Fruit fly (Drosophila melanogaster) whole organism, prepupa: ENCODE measurements around the gene CG11555.

Experiments
- Blimp-1 ChIP-seq: fragments of 200-800 bp; sonication (Bioruptor generic); optimal IDR thresholded peaks from 3 replicates; lab custom pipeline; 2017; ENCODE audit warnings: missing biosample characterization, missing genetic modification characterization, mild to moderate bottlenecking, moderate library complexity, missing genetic modification reagents
- CG10631 ChIP-seq: fragments of 200-800 bp; sonication (Bioruptor generic); optimal IDR thresholded peaks from 2 replicates; lab custom pipeline; 2016; ENCODE audit warnings: missing biosample characterization, missing genetic modification characterization
- CG10669 ChIP-seq: fragments of 200-800 bp; sonication (Bioruptor generic); optimal IDR thresholded peaks from 3 replicates; lab custom pipeline; 2018; ENCODE audit warnings: missing biosample characterization, mild to moderate bottlenecking, missing genetic modification characterization, moderate library complexity
- CG11294 ChIP-seq: fragments of 200-800 bp; sonication (Bioruptor generic); IDR thresholded peaks from 2 replicates; pipeline ENCODE4 v1.3.6; 2022; ENCODE audit warnings: missing biosample characterization, missing genetic modification characterization
- CG11762 ChIP-seq: fragments of 200-800 bp; sonication (Bioruptor generic); optimal IDR thresholded peaks from 3 replicates; lab custom pipeline; 2016; ENCODE audit warnings: missing biosample characterization, missing genetic modification characterization; ENCODE audit not compliant: insufficient read depth
- CG11902 ChIP-seq: fragments of 200-800 bp; sonication (Bioruptor generic); optimal IDR thresholded peaks from 3 replicates; lab custom pipeline; 2016; ENCODE audit warnings: missing biosample characterization, missing genetic modification characterization
- CG15336 ChIP-seq: fragments of 200-800 bp; sonication (Bioruptor generic); IDR thresholded peaks from 2 replicates; pipeline ENCODE4 v1.3.6; 2022; ENCODE audit warnings: missing biosample characterization, missing genetic modification characterization
- CG1621 ChIP-seq: fragments of 200-800 bp; sonication (Bioruptor generic); optimal IDR thresholded peaks from 3 replicates; lab custom pipeline; 2018; ENCODE audit warnings: missing biosample characterization, mild to moderate bottlenecking, missing genetic modification characterization
- CG16779 ChIP-seq: fragments of 200-800 bp; sonication (Bioruptor generic); optimal IDR thresholded peaks from 3 replicates; lab custom pipeline; 2017; ENCODE audit warnings: missing biosample characterization, mild to moderate bottlenecking, missing genetic modification characterization
- CG3032 ChIP-seq: fragments of 200-800 bp; optimal IDR thresholded peaks from 2 replicates; lab custom pipeline; 2019; ENCODE audit warnings: missing biosample characterization, mild to moderate bottlenecking, missing genetic modification characterization, moderate library complexity
- CG31627 ChIP-seq: fragments of 200-800 bp; sonication (Bioruptor generic); optimal IDR thresholded peaks from 3 replicates; lab custom pipeline; 2016; ENCODE audit warnings: missing biosample characterization, missing genetic modification characterization
- CG32006 ChIP-seq: fragments of 200-800 bp; sonication (Bioruptor generic); optimal IDR thresholded peaks from 3 replicates; lab custom pipeline; 2017; ENCODE audit warnings: missing biosample characterization, mild to moderate bottlenecking, missing genetic modification characterization
- CG34406 ChIP-seq: fragments of 200-800 bp; sonication (Bioruptor generic); optimal IDR thresholded peaks from 3 replicates; lab custom pipeline; 2016; ENCODE audit warnings: missing biosample characterization, missing genetic modification characterization
- CG3919 ChIP-seq: fragments of 200-800 bp; sonication (Bioruptor generic); optimal IDR thresholded peaks from 3 replicates; lab custom pipeline; 2016; ENCODE audit warnings: missing biosample characterization, missing genetic modification characterization
- CG6163 ChIP-seq: fragments of 200-800 bp; sonication (Bioruptor generic); IDR thresholded peaks from 3 replicates; pipeline ENCODE4 v1.3.6; 2022; ENCODE audit warnings: missing biosample characterization, missing genetic modification characterization
- CG6276 ChIP-seq: fragments of 200-800 bp; sonication (Bioruptor generic); optimal IDR thresholded peaks from 2 replicates; lab custom pipeline; 2017; ENCODE audit warnings: missing biosample characterization, mild to moderate bottlenecking, missing genetic modification characterization
- CG6808 ChIP-seq: fragments of 200-800 bp; sonication (Bioruptor generic); optimal IDR thresholded peaks from 3 replicates; lab custom pipeline; 2017; ENCODE audit warnings: missing biosample characterization, missing genetic modification characterization, mild to moderate bottlenecking, moderate library complexity, missing genetic modification reagents
- CG8119 ChIP-seq: fragments of 200-800 bp; sonication (Bioruptor generic); IDR thresholded peaks from 3 replicates; pipeline ENCODE4 v1.3.6; 2022; ENCODE audit warnings: missing biosample characterization, missing genetic modification characterization
- CG8632 ChIP-seq: fragments of 200-800 bp; sonication (Bioruptor generic); optimal IDR thresholded peaks from 3 replicates; lab custom pipeline; 2016; ENCODE audit warnings: missing biosample characterization, missing genetic modification characterization
- CG9139 ChIP-seq: fragments of 200-800 bp; sonication (Bioruptor generic); optimal IDR thresholded peaks from 3 replicates; lab custom pipeline; 2017; ENCODE audit warnings: missing biosample characterization, mild to moderate bottlenecking, missing genetic modification characterization
- Eip78C ChIP-seq: fragments of 200-800 bp; sonication (Bioruptor generic); peaks from one replicate; lab custom pipeline; 2016; ENCODE audit warnings: missing biosample characterization, missing genetic modification characterization
- Eip93F ChIP-seq: fragments of 200-800 bp; sonication (Bioruptor generic); optimal IDR thresholded peaks from 2 replicates; lab custom pipeline; 2016; ENCODE audit warnings: missing biosample characterization, mild to moderate bottlenecking, missing genetic modification characterization
- Ets21C ChIP-seq: fragments of 200-800 bp; sonication (Bioruptor generic); optimal IDR thresholded peaks from 3 replicates; lab custom pipeline; 2016; ENCODE audit warnings: missing biosample characterization, missing genetic modification characterization
- Ets96B ChIP-seq: fragments of 200-800 bp; optimal IDR thresholded peaks from 2 replicates; lab custom pipeline; 2019; ENCODE audit warnings: missing biosample characterization, mild to moderate bottlenecking, missing genetic modification characterization, moderate library complexity
- Gug ChIP-seq: fragments of 200-800 bp; sonication (Bioruptor generic); IDR thresholded peaks from 2 replicates; pipeline ENCODE4 v1.3.6; 2022; ENCODE audit warnings: missing biosample characterization, missing genetic modification characterization
- Hr38 ChIP-seq: sonication (Bioruptor generic); optimal IDR thresholded peaks from 2 replicates; lab custom pipeline; 2016; ENCODE audit warnings: missing biosample characterization, missing genetic modification characterization
- Lpt ChIP-seq: fragments of 200-800 bp; sonication (Bioruptor generic); optimal IDR thresholded peaks from 3 replicates; lab custom pipeline; 2016; ENCODE audit warnings: missing biosample characterization, missing genetic modification characterization
- Met ChIP-seq: fragments of 200-800 bp; sonication (Bioruptor generic); optimal IDR thresholded peaks from 3 replicates; lab custom pipeline; 2016; ENCODE audit warnings: missing biosample characterization, missing genetic modification characterization
- OdsH ChIP-seq: fragments of 200-800 bp; sonication (Bioruptor generic); optimal IDR thresholded peaks from 3 replicates; lab custom pipeline; 2016; ENCODE audit warnings: missing biosample characterization, missing genetic modification characterization
- Sox102F ChIP-seq: fragments of 200-800 bp; sonication (Bioruptor generic); optimal IDR thresholded peaks from 2 replicates; lab custom pipeline; 2016; ENCODE audit warnings: missing biosample characterization, mild to moderate bottlenecking, missing genetic modification characterization
- Sox14 ChIP-seq: fragments of 200-800 bp; sonication (Bioruptor generic); optimal IDR thresholded peaks from 3 replicates; lab custom pipeline; 2016; ENCODE audit warnings: missing biosample characterization, missing genetic modification characterization
- Sox15 ChIP-seq: fragments of 200-800 bp; sonication (Bioruptor generic); optimal IDR thresholded peaks from 3 replicates; lab custom pipeline; 2016; ENCODE audit warnings: missing biosample characterization, missing genetic modification characterization
- achi ChIP-seq: fragments of 200-800 bp; sonication (Bioruptor generic); optimal IDR thresholded peaks from 3 replicates; lab custom pipeline; 2016; ENCODE audit warnings: missing biosample characterization, missing genetic modification characterization
- acj6 ChIP-seq: fragments of 200-800 bp; sonication (Bioruptor generic); optimal IDR thresholded peaks from 3 replicates; lab custom pipeline; 2016; ENCODE audit warnings: missing biosample characterization, missing genetic modification characterization
- cyc ChIP-seq: fragments of 200-800 bp; sonication (Bioruptor generic); optimal IDR thresholded peaks from 3 replicates; lab custom pipeline; 2016; ENCODE audit warnings: missing biosample characterization, missing genetic modification characterization
- dsx ChIP-seq: fragments of 200-800 bp; optimal IDR thresholded peaks from 3 replicates; lab custom pipeline; 2019; ENCODE audit warnings: missing biosample characterization, mild to moderate bottlenecking, missing genetic modification characterization, moderate library complexity; ENCODE audit not compliant: poor library complexity, severe bottlenecking
- eg ChIP-seq: fragments of 200-800 bp; sonication (Bioruptor generic); IDR thresholded peaks from 3 replicates; pipeline ENCODE4 v1.3.6; 2022; ENCODE audit warnings: missing biosample characterization, missing genetic modification characterization
- esn ChIP-seq: fragments of 200-800 bp; sonication (Bioruptor generic); optimal IDR thresholded peaks from 2 replicates; lab custom pipeline; 2016; ENCODE audit warnings: missing biosample characterization, mild to moderate bottlenecking, missing genetic modification characterization, moderate library complexity
- fd59A ChIP-seq: fragments of 200-800 bp; sonication (Bioruptor generic); optimal IDR thresholded peaks from 2 replicates; lab custom pipeline; 2017; ENCODE audit warnings: missing biosample characterization, mild to moderate bottlenecking, missing genetic modification characterization, missing genetic modification reagents
- fkh ChIP-seq: fragments of 200-800 bp; sonication (Bioruptor generic); optimal IDR thresholded peaks from 3 replicates; lab custom pipeline; 2017; ENCODE audit warnings: missing biosample characterization, mild to moderate bottlenecking, missing genetic modification characterization, moderate library complexity
- pdm3 ChIP-seq: fragments of 200-800 bp; sonication (Bioruptor generic); optimal IDR thresholded peaks from 3 replicates; lab custom pipeline; 2016; ENCODE audit warnings: missing biosample characterization, missing genetic modification characterization
- ss ChIP-seq, 2 experiments: fragments of 200-800 bp; sonication (Bioruptor generic); optimal IDR thresholded peaks; 2 replicates in 1 of 2; 3 replicates in 1 of 2; lab custom pipeline; 2017 to 2018; ENCODE audit warnings: mild to moderate bottlenecking in 2 of 2, missing biosample characterization in 2 of 2, missing genetic modification characterization in 2 of 2, moderate library complexity in 1 of 2

The CG11555 gene

dm6 chr2L:247845-248473 is 25.7 kb upstream of the CG11555 start (continued):
- TF ChIP-seq CG8632 (GFP tag; lab: Kevin White, UChicago) = peak; percentile 65
- TF ChIP-seq Sox102F (GFP tag; lab: Kevin White, UChicago) = peak; percentile 67
- peak; percentile 67 for TF ChIP-seq CG34406 (GFP tag; lab: Kevin White, UChicago)
- TF ChIP-seq CG11902 (GFP tag; lab: Kevin White, UChicago) = peak; percentile 52
- TF ChIP-seq CG10669 (GFP tag; lab: Kevin White, UChicago) = peak; percentile 69
- TF ChIP-seq CG15336 (GFP tag; lab: Robert Waterston, UW) = peak; percentile 70
- TF ChIP-seq CG9139 = no peak
- TF ChIP-seq CG11762 (GFP tag; lab: Kevin White, UChicago) = peak; percentile 58
- no peak for TF ChIP-seq CG1621 (tag; lab: Kevin White, UChicago)
- TF ChIP-seq CG8119 (GFP tag; lab: Robert Waterston, UW) = peak; percentile 68
- TF ChIP-seq CG16779 (tag; lab: Kevin White, UChicago) = peak; percentile 25
- TF ChIP-seq Sox15 = peak; percentile 46
- TF ChIP-seq Gug (GFP tag; lab: Robert Waterston, UW) = peak; percentile 39; the same call in 1 of the 2 replicates
- TF ChIP-seq Met (GFP tag; lab: Kevin White, UChicago) = peak; percentile 77
- TF ChIP-seq fd59A (GFP tag; lab: Kevin White, UChicago) = peak; percentile 34
- TF ChIP-seq dsx = no peak
- peak; percentile 82 for TF ChIP-seq achi (GFP tag; lab: Kevin White, UChicago)
- TF ChIP-seq eg (GFP tag; lab: Robert Waterston, UW) = peak; percentile 72
- TF ChIP-seq CG31627 = peak; percentile 51
- 0 out of 3 replicates have a peak, but pooled peaks have one; percentile 11 for TF ChIP-seq CG6163 (GFP tag; lab: Robert Waterston, UW)
- no peak for TF ChIP-seq Ets21C (GFP tag; lab: Kevin White, UChicago)
- peak; percentile 82 for TF ChIP-seq esn (GFP tag; lab: Kevin White, UChicago)
- TF ChIP-seq Eip93F (GFP tag; lab: Kevin White, UChicago) = peak; percentile 57
- TF ChIP-seq CG32006 (GFP tag; lab: Kevin White, UChicago) = peak; percentile 85
- peak in 1 of 2 experiments; percentile 41 for TF ChIP-seq ss (GFP tag; optimal IDR thresholded peaks at IDR 0.05; lab: Kevin White, UChicago)

DNA sequence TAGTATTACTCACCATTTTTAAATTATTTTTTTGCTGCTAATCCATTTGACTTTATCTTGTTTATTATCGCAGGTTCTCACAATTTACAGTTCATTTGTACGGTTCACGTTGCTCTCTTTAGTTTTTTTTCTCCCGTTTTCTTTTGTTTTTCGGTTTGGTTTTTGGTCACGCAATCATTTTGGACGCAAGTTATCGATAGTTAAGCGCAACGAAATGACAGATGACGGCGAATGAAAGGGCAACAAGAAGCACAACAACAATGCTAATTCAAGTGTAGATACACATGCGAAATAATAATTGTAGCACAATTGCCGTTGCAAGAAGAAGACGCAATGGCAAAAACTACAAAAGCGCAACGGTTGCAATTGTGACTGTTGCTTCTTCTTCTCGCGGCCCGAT is 25.0 kb upstream of the CG11555 start:
- TF ChIP-seq Sox102F (GFP tag; lab: Kevin White, UChicago) (no peak), Eip78C (GFP tag; lab: Kevin White, UChicago) (peak; percentile 12)

dm6 chr2L:249048-249825 is 24.4 kb upstream of the CG11555 start:
- TF ChIP-seq Hr38 (GFP tag; lab: Kevin White, UChicago) = no peak
- TF ChIP-seq CG15336 (GFP tag; lab: Robert Waterston, UW) = peak; percentile 70
- TF ChIP-seq OdsH (GFP tag; lab: Kevin White, UChicago) = peak; percentile 75
- TF ChIP-seq CG6276 (GFP tag; lab: Kevin White, UChicago) = peak; percentile 67
- peak; percentile 9 for TF ChIP-seq CG1621 (tag; lab: Kevin White, UChicago)
- peak; percentile 64; the same call in 2 of the 3 replicates for TF ChIP-seq eg (GFP tag; lab: Robert Waterston, UW)
- TF ChIP-seq CG3919 (GFP tag; lab: Kevin White, UChicago) = peak; percentile 42
- peak; percentile 65 for TF ChIP-seq fkh (GFP tag; lab: Kevin White, UChicago)
- TF ChIP-seq CG10669 (GFP tag; lab: Kevin White, UChicago) = peak; percentile 57
- TF ChIP-seq CG34406 (GFP tag; lab: Kevin White, UChicago) = peak; percentile 10
- peak; percentile 75 for TF ChIP-seq pdm3 (GFP tag; lab: Kevin White, UChicago)
- peak; percentile 44 for TF ChIP-seq CG11762 (GFP tag; lab: Kevin White, UChicago)
- TF ChIP-seq CG6808 (GFP tag; lab: Kevin White, UChicago) = peak; percentile 50
- peak; percentile 64 for TF ChIP-seq Gug (GFP tag; lab: Robert Waterston, UW)
- peak; percentile 48 for TF ChIP-seq Ets96B
- peak; percentile 39 for TF ChIP-seq cyc (GFP tag; lab: Kevin White, UChicago)
- peak; percentile 54 for TF ChIP-seq CG16779 (tag; lab: Kevin White, UChicago)
- peak; percentile 54; the same call in 1 of the 2 replicates for TF ChIP-seq CG11294 (GFP tag; lab: Robert Waterston, UW)
- peak; percentile 46 for TF ChIP-seq CG10631 (GFP tag; lab: Kevin White, UChicago)
- peak; percentile 68 for TF ChIP-seq achi (GFP tag; lab: Kevin White, UChicago)
- TF ChIP-seq Lpt (GFP tag; lab: Kevin White, UChicago) = peak; percentile 25
- peak; percentile 26 for TF ChIP-seq CG3032 (tag; lab: Kevin White, UChicago)
- no peak for TF ChIP-seq Eip93F (GFP tag; lab: Kevin White, UChicago)
- peak; percentile 71 for TF ChIP-seq CG8119 (GFP tag; lab: Robert Waterston, UW)
- TF ChIP-seq acj6 (GFP tag; lab: Kevin White, UChicago) = peak; percentile 61
- TF ChIP-seq Blimp-1 (GFP tag; lab: Kevin White, UChicago) = no peak
- peak; percentile 42 for TF ChIP-seq Sox14 (GFP tag; lab: Kevin White, UChicago)
- TF ChIP-seq dsx = peak; percentile 23
